Fruit fly (Drosophila melanogaster) whole organism, embryonic: Measurements from ENCODE around the gene CG32939.

Experiments
- C15 ChIP-seq: fragments of 200-800 bp; sonication (Bioruptor generic); IDR thresholded peaks from 3 replicates; pipeline ENCODE4 v1.3.6; 2022; ENCODE audit warnings: missing biosample characterization, missing genetic modification characterization
- CG11723 ChIP-seq: fragments of 200-800 bp; sonication (Bioruptor generic); optimal IDR thresholded peaks from 2 replicates; lab custom pipeline; 2017; ENCODE audit warnings: missing biosample characterization, mild to moderate bottlenecking, missing genetic modification characterization
- CG12219 ChIP-seq: fragments of 200-800 bp; sonication (Bioruptor generic); optimal IDR thresholded peaks from 3 replicates; lab custom pipeline; 2018; ENCODE audit warnings: missing biosample characterization, mild to moderate bottlenecking, missing genetic modification characterization
- CG12391 ChIP-seq: fragments of 200-800 bp; sonication (Bioruptor generic); optimal IDR thresholded peaks from 3 replicates; lab custom pipeline; 2018; ENCODE audit warnings: missing biosample characterization, mild to moderate bottlenecking, missing genetic modification characterization, moderate library complexity
- CG12769 ChIP-seq: fragments of 200-800 bp; sonication (Bioruptor generic); optimal IDR thresholded peaks from 2 replicates; lab custom pipeline; 2019; ENCODE audit warnings: missing biosample characterization, mild to moderate bottlenecking, missing genetic modification characterization, moderate library complexity
- CG1647 ChIP-seq: fragments of 200-800 bp; sonication (Bioruptor generic); optimal IDR thresholded peaks from 3 replicates; lab custom pipeline; 2016; ENCODE audit warnings: missing biosample characterization, missing genetic modification characterization
- CG16813 ChIP-seq: fragments of 200-800 bp; sonication (Bioruptor generic); IDR thresholded peaks from 3 replicates; pipeline ENCODE4 v1.3.6; 2022; ENCODE audit warnings: missing biosample characterization, missing genetic modification characterization; ENCODE audit not compliant: partially characterized antibody
- CG16815 ChIP-seq: fragments of 200-800 bp; sonication (Bioruptor generic); optimal IDR thresholded peaks from 3 replicates; lab custom pipeline; 2017; ENCODE audit warnings: missing biosample characterization, mild to moderate bottlenecking, missing genetic modification characterization
- CG17568 ChIP-seq: fragments of 200-800 bp; sonication (Bioruptor generic); optimal IDR thresholded peaks from 2 replicates; lab custom pipeline; 2018; ENCODE audit warnings: missing biosample characterization, mild to moderate bottlenecking, missing genetic modification characterization, moderate library complexity
- CG18011 ChIP-seq: fragments of 200-800 bp; sonication (Bioruptor generic); optimal IDR thresholded peaks from 2 replicates; lab custom pipeline; 2017; ENCODE audit warnings: missing biosample characterization, missing genetic modification characterization, mild to moderate bottlenecking, moderate library complexity, missing genotype
- CG2129 ChIP-seq: fragments of 200-800 bp; sonication (Bioruptor generic); IDR thresholded peaks from 2 replicates; pipeline ENCODE4 v1.3.6; 2022; ENCODE audit warnings: missing biosample characterization, missing genetic modification characterization; ENCODE audit not compliant: partially characterized antibody
- CG30403 ChIP-seq: fragments of 200-800 bp; sonication (Bioruptor generic); optimal IDR thresholded peaks from 3 replicates; lab custom pipeline; 2016; ENCODE audit warnings: missing biosample characterization, missing genetic modification characterization
- CG31365 ChIP-seq: fragments of 200-800 bp; sonication (Bioruptor generic); optimal IDR thresholded peaks from 2 replicates; lab custom pipeline; 2018; ENCODE audit warnings: missing biosample characterization, mild to moderate bottlenecking, missing genetic modification characterization
- CG32767 ChIP-seq: fragments of 200-800 bp; sonication (Bioruptor generic); IDR thresholded peaks from 2 replicates; pipeline ENCODE4 v1.3.6; 2022; ENCODE audit warnings: missing biosample characterization, missing genetic modification characterization
- CG42726 ChIP-seq: fragments of 200-800 bp; sonication (Bioruptor generic); IDR thresholded peaks from 2 replicates; pipeline ENCODE4 v1.3.6; 2022; ENCODE audit warnings: missing biosample characterization, missing genetic modification characterization; ENCODE audit not compliant: partially characterized antibody
- CG4424 ChIP-seq: fragments of 200-800 bp; sonication (Bioruptor generic); optimal IDR thresholded peaks from 3 replicates; lab custom pipeline; 2016; ENCODE audit warnings: missing biosample characterization, missing genetic modification characterization
- CG6683 ChIP-seq: fragments of 200-800 bp; sonication (Bioruptor generic); optimal IDR thresholded peaks from 2 replicates; lab custom pipeline; 2017; ENCODE audit warnings: missing biosample characterization, mild to moderate bottlenecking, missing genetic modification characterization, missing genetic modification reagents
- CG9215 ChIP-seq: fragments of 200-800 bp; sonication (Bioruptor generic); IDR thresholded peaks from 2 replicates; pipeline ENCODE4 v1.3.6; 2022; ENCODE audit warnings: missing biosample characterization, missing genetic modification characterization
- CG9817 ChIP-seq: fragments of 200-800 bp; sonication (Bioruptor generic); optimal IDR thresholded peaks from 2 replicates; lab custom pipeline; 2018; ENCODE audit warnings: missing biosample characterization, mild to moderate bottlenecking, missing genetic modification characterization, moderate library complexity
- CTCF ChIP-seq: fragments of 200-800 bp; sonication (Bioruptor generic); optimal IDR thresholded peaks from 2 replicates; lab custom pipeline; 2017; ENCODE audit warnings: missing biosample characterization, mild to moderate bottlenecking, missing genetic modification characterization, moderate library complexity
- Dref ChIP-seq: fragments of 200-800 bp; sonication (Bioruptor generic); IDR thresholded peaks from 2 replicates; pipeline ENCODE4 v1.3.6; 2022; ENCODE audit warnings: missing biosample characterization, missing genetic modification characterization
- E2f1 ChIP-seq: fragments of 200-800 bp; sonication (Bioruptor generic); IDR thresholded peaks from 2 replicates; pipeline ENCODE4 v1.3.6; 2022; ENCODE audit warnings: missing biosample characterization, missing genetic modification characterization
- ERR ChIP-seq: fragments of 200-800 bp; sonication (Bioruptor generic); optimal IDR thresholded peaks from 2 replicates; lab custom pipeline; 2016; ENCODE audit warnings: missing biosample characterization, missing genetic modification characterization
- Ets65A ChIP-seq: fragments of 200-800 bp; sonication (Bioruptor generic); peaks from one replicate; lab custom pipeline; 2016; ENCODE audit warnings: missing biosample characterization, missing genetic modification characterization
- Ets97D ChIP-seq: fragments of 200-800 bp; sonication (Bioruptor generic); optimal IDR thresholded peaks from 3 replicates; lab custom pipeline; 2016; ENCODE audit warnings: missing biosample characterization, missing genetic modification characterization
- Jarid2 ChIP-seq: fragments of 200-800 bp; sonication (Bioruptor generic); optimal IDR thresholded peaks from 3 replicates; lab custom pipeline; 2017; ENCODE audit warnings: mild to moderate bottlenecking, missing biosample characterization, missing genetic modification reagents, missing genetic modification characterization
- Myb ChIP-seq: fragments of 200-800 bp; sonication (Bioruptor generic); optimal IDR thresholded peaks from 2 replicates; lab custom pipeline; 2016; ENCODE audit warnings: missing biosample characterization, missing genetic modification characterization
- Ptx1 ChIP-seq: fragments of 200-800 bp; sonication (Bioruptor generic); IDR thresholded peaks from 2 replicates; pipeline ENCODE4 v1.3.6; 2022; ENCODE audit warnings: missing biosample characterization, missing genetic modification characterization
- Xrp1 ChIP-seq: fragments of 200-800 bp; sonication (Bioruptor generic); IDR thresholded peaks from 2 replicates; pipeline ENCODE4 v1.3.6; 2022; ENCODE audit warnings: missing biosample characterization, missing genetic modification characterization
- ash1 ChIP-seq: fragments of 200-800 bp; sonication (Bioruptor generic); optimal IDR thresholded peaks from 2 replicates; lab custom pipeline; 2018; ENCODE audit warnings: missing biosample characterization, mild to moderate bottlenecking, missing genetic modification characterization
- croc ChIP-seq: fragments of 200-800 bp; sonication (Bioruptor generic); conservative IDR thresholded peaks from 3 replicates; pipeline ENCODE4 v1.3.6; 2022; ENCODE audit warnings: missing biosample characterization, missing genetic modification characterization
- danr ChIP-seq: fragments of 200-800 bp; sonication (Bioruptor generic); IDR thresholded peaks from 2 replicates; pipeline ENCODE4 v1.3.6; 2022; ENCODE audit warnings: missing biosample characterization, missing genetic modification characterization
- dati ChIP-seq: fragments of 200-800 bp; sonication (Bioruptor generic); IDR thresholded peaks from 2 replicates; pipeline ENCODE4 v1.3.6; 2022; ENCODE audit warnings: missing biosample characterization, missing genetic modification characterization
- dm ChIP-seq: fragments of 200-800 bp; sonication (Bioruptor generic); optimal IDR thresholded peaks from 3 replicates; lab custom pipeline; 2016; ENCODE audit warnings: missing biosample characterization, missing genetic modification characterization
- dmrt99B ChIP-seq: fragments of 200-800 bp; sonication (Bioruptor generic); optimal IDR thresholded peaks from 2 replicates; lab custom pipeline; 2018; ENCODE audit warnings: missing biosample characterization, mild to moderate bottlenecking, missing genetic modification characterization, moderate library complexity
- ems ChIP-seq: fragments of 200-800 bp; sonication (Bioruptor generic); optimal IDR thresholded peaks from 3 replicates; lab custom pipeline; 2016; ENCODE audit warnings: missing biosample characterization, missing genetic modification characterization
- ftz-f1 ChIP-seq: fragments of 200-800 bp; sonication (Bioruptor generic); optimal IDR thresholded peaks from 2 replicates; lab custom pipeline; 2016; ENCODE audit warnings: missing biosample characterization, missing genetic modification characterization
- gce ChIP-seq: fragments of 200-800 bp; sonication (Bioruptor generic); IDR thresholded peaks from 3 replicates; pipeline ENCODE4 v1.3.6; 2022; ENCODE audit warnings: missing biosample characterization, missing genetic modification characterization
- gt ChIP-seq: fragments of 200-800 bp; sonication (Bioruptor generic); IDR thresholded peaks from 2 replicates; pipeline ENCODE4 v1.3.6; 2022; ENCODE audit warnings: missing biosample characterization, missing genetic modification characterization
- hth ChIP-seq: fragments of >200 bp; optimal IDR thresholded peaks from 2 replicates; lab custom pipeline; 2017; ENCODE audit warnings: inconsistent platforms
- ken ChIP-seq: fragments of 200-800 bp; sonication (Bioruptor generic); IDR thresholded peaks from 3 replicates; pipeline ENCODE4 v1.3.6; 2022; ENCODE audit warnings: missing biosample characterization, missing genetic modification characterization
- kni ChIP-seq: fragments of 200-800 bp; sonication (Bioruptor generic); optimal IDR thresholded peaks from 3 replicates; lab custom pipeline; 2017; ENCODE audit warnings: mild to moderate bottlenecking, missing biosample characterization, missing genetic modification reagents, missing genetic modification characterization
- lab ChIP-seq: fragments of 200-800 bp; sonication (Bioruptor generic); optimal IDR thresholded peaks from 3 replicates; lab custom pipeline; 2017; ENCODE audit warnings: missing biosample characterization, missing genetic modification characterization, mild to moderate bottlenecking, moderate library complexity, missing genetic modification reagents
- mld ChIP-seq: fragments of 200-800 bp; sonication (Bioruptor generic); IDR thresholded peaks from 3 replicates; pipeline ENCODE4 v1.3.6; 2022; ENCODE audit warnings: missing biosample characterization, missing genetic modification characterization; ENCODE audit not compliant: partially characterized antibody
- nau ChIP-seq: fragments of 200-800 bp; sonication (Bioruptor generic); optimal IDR thresholded peaks from 3 replicates; lab custom pipeline; 2017; ENCODE audit warnings: missing biosample characterization, mild to moderate bottlenecking, missing genetic modification characterization, missing genetic modification reagents
- nerfin-2 ChIP-seq: fragments of 200-800 bp; sonication (Bioruptor generic); IDR thresholded peaks from 2 replicates; pipeline ENCODE4 v1.3.6; 2022; ENCODE audit warnings: missing biosample characterization, missing genetic modification characterization; ENCODE audit not compliant: partially characterized antibody
- pho ChIP-seq: fragments of 200-800 bp; sonication (Bioruptor generic); optimal IDR thresholded peaks from 2 replicates; lab custom pipeline; 2016; ENCODE audit warnings: missing biosample characterization, missing genetic modification characterization
- schlank ChIP-seq: fragments of 200-800 bp; sonication (Bioruptor generic); optimal IDR thresholded peaks from 2 replicates; lab custom pipeline; 2018; ENCODE audit warnings: missing biosample characterization, mild to moderate bottlenecking, missing genetic modification characterization
- scrt ChIP-seq: fragments of 200-800 bp; sonication (Bioruptor generic); optimal IDR thresholded peaks from 2 replicates; lab custom pipeline; 2018; ENCODE audit warnings: missing biosample characterization, mild to moderate bottlenecking, missing genetic modification characterization, moderate library complexity
- zen ChIP-seq: fragments of 200-800 bp; sonication (Bioruptor generic); optimal IDR thresholded peaks from 3 replicates; lab custom pipeline; 2018; ENCODE audit warnings: missing biosample characterization, mild to moderate bottlenecking, missing genetic modification characterization, moderate library complexity

Gene CG32939

DNA sequence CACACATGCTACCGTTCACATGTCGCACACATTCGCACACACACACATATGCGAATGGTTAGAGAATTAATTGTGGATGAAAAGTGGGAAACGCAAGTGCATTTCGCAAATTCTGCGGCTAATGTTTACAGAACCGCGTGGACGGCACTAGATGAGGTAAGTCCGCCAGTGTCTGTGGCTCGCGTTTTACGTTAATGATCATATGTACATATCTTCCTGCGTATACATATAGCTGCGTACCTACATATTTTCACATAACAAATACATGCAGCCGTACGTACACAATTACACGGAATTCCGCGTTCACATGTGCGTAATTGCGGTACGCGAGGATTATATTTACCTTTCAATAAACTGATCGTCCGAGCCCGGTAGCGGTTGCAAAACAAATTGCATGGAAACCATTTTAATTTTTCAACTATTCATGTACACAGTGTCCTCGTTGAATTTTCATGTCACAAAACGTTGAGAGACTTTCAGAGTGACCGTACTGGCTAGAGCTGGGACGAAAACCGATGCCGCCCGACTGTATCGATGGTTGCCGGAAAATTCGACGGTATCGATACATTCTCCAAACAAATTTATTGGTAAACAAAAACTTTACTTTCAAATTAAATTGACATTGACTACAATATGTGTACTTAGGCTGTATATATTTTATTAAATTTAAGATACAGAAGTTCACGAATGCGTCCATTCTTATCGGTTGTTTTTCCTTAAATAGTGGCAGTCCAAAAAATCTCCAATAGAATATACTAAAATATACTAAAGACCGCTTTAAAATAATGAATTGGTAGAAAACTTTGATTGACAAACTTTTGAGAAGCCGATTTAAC lies 32.5 kb downstream of the CG32939 start, which contains the start of gene hyd (continued):
- no peak for TF ChIP-seq CG12219
- TF ChIP-seq CG16815 = no peak
- no peak for TF ChIP-seq CG12769 (tag; lab: Kevin White, UChicago)
- no peak for TF ChIP-seq CG1647 (GFP tag; lab: Kevin White, UChicago)
- TF ChIP-seq dati = no peak
- TF ChIP-seq CG2129 = peak; percentile 77
- TF ChIP-seq gce (GFP tag; lab: Robert Waterston, UW) = no peak
- no peak for TF ChIP-seq CG32767
- no peak for TF ChIP-seq kni (GFP tag; lab: Kevin White, UChicago)
- no peak for TF ChIP-seq CG17568 (GFP tag; lab: Kevin White, UChicago)
- TF ChIP-seq C15 (GFP tag; lab: Robert Waterston, UW) = no peak
- TF ChIP-seq Xrp1 (GFP tag; lab: Robert Waterston, UW) = no peak
- TF ChIP-seq CTCF (GFP tag; lab: Kevin White, UChicago) = peak; percentile 34
- no peak for TF ChIP-seq CG11723
- TF ChIP-seq CG18011 (GFP tag; lab: Kevin White, UChicago) = no peak
- no peak for TF ChIP-seq CG30403
- TF ChIP-seq dmrt99B (tag; lab: Kevin White, UChicago) = no peak
- peak; percentile 87 for TF ChIP-seq CG16813 (GFP tag; lab: Robert Waterston, UW)
- no peak for TF ChIP-seq Ptx1 (GFP tag; lab: Robert Waterston, UW)
- TF ChIP-seq danr (GFP tag; lab: Robert Waterston, UW) = no peak
- TF ChIP-seq nau = no peak
- TF ChIP-seq scrt (GFP tag; lab: Kevin White, UChicago) = no peak
- peak; percentile 35; the same call in 2 of the 3 replicates for TF ChIP-seq mld
- no peak for TF ChIP-seq hth (lab: Kevin White, UChicago)
- TF ChIP-seq zen (tag; lab: Kevin White, UChicago) = no peak
- no peak for TF ChIP-seq lab (GFP tag; lab: Kevin White, UChicago)
- TF ChIP-seq ash1 (GFP tag; lab: Kevin White, UChicago) = no peak
- TF ChIP-seq CG12391 = no peak
- no peak for TF ChIP-seq E2f1 (GFP tag; lab: Robert Waterston, UW)
- TF ChIP-seq CG6683 (GFP tag; lab: Kevin White, UChicago) = no peak
- TF ChIP-seq CG42726 = peak; percentile 74; the same call in 1 of the 2 replicates
- TF ChIP-seq Ets65A (GFP tag; lab: Kevin White, UChicago) = no peak
- peak; percentile 61; the same call in 1 of the 2 replicates for TF ChIP-seq nerfin-2
- TF ChIP-seq Jarid2 (GFP tag; lab: Kevin White, UChicago) = no peak
- peak; percentile 76 for TF ChIP-seq Myb (GFP tag; lab: Kevin White, UChicago)
- TF ChIP-seq schlank = no peak
- TF ChIP-seq CG4424 (GFP tag; lab: Kevin White, UChicago) = peak; percentile 2
- peak; percentile 15 for TF ChIP-seq dm (GFP tag; lab: Kevin White, UChicago)
- TF ChIP-seq ERR = no peak
- TF ChIP-seq Ets97D (GFP tag; lab: Kevin White, UChicago) = peak; percentile 51
- TF ChIP-seq Dref (GFP tag; lab: Robert Waterston, UW) = peak; percentile 89
- no peak for TF ChIP-seq CG9215 (GFP tag; lab: Robert Waterston, UW)
- TF ChIP-seq pho = no peak
- no peak for TF ChIP-seq CG31365 (tag; lab: Kevin White, UChicago)
- no peak for TF ChIP-seq ftz-f1 (GFP tag; lab: Kevin White, UChicago)
- no peak for TF ChIP-seq ken (GFP tag; lab: Robert Waterston, UW)
- no peak for TF ChIP-seq gt (GFP tag; lab: Robert Waterston, UW)
- no peak for TF ChIP-seq ems (GFP tag; lab: Kevin White, UChicago)
- no peak for TF ChIP-seq CG9817 (tag; lab: Kevin White, UChicago)
- TF ChIP-seq croc = no peak
